Worm (Caenorhabditis elegans): ENCODE results near the gene C13A2.4.

ce11 chrV:7328092-7328491 lies 48.9 kb downstream of the C13A2.4 start, which contains the start of gene clec-7:
- TF ChIP-seq npax-4 (tag; optimal IDR thresholded peaks at IDR 0.05), result no peak
- no peak for TF ChIP-seq unc-42 (tag; optimal IDR thresholded peaks at IDR 0.05)
- no peak for TF ChIP-seq ceh-30 (tag; optimal IDR thresholded peaks at IDR 0.05)
- no peak for TF ChIP-seq pat-9 (tag; optimal IDR thresholded peaks at IDR 0.05)
- no peak for TF ChIP-seq ceh-31 (tag; optimal IDR thresholded peaks at IDR 0.05)
- no peak for TF ChIP-seq lin-11 (tag; optimal IDR thresholded peaks at IDR 0.05)
- no peak for TF ChIP-seq Y22D7AL.16 (tag; optimal IDR thresholded peaks at IDR 0.05)
- no peak for TF ChIP-seq ceh-48 (tag; optimal IDR thresholded peaks at IDR 0.05)
- TF ChIP-seq unc-55 (GFP tag; optimal IDR thresholded peaks at IDR 0.05), result no peak
- no peak for TF ChIP-seq ref-2 (tag; optimal IDR thresholded peaks at IDR 0.05)
- no peak for TF ChIP-seq F13H6.1 (tag; optimal IDR thresholded peaks at IDR 0.05)
- no peak for TF ChIP-seq pqm-1 (tag; optimal IDR thresholded peaks at IDR 0.05)
- no peak for TF ChIP-seq ceh-2 (tag; optimal IDR thresholded peaks at IDR 0.05)
- no peak for TF ChIP-seq ttx-3 (tag; optimal IDR thresholded peaks at IDR 0.05)

Measured in whole organism, late embryonic.